Fruit fly (Drosophila melanogaster) whole organism, embryonic: ENCODE measurements around the gene eIF4E5.
A peak's percentile ranks its signal among the peaks of the same experiment; 100 is the strongest.

Experiments
- Atf-2 ChIP-seq: fragments of 200-800 bp; sonication (Bioruptor generic); optimal IDR thresholded peaks from 2 replicates; lab custom pipeline; 2016; ENCODE audit warnings: missing biosample characterization, missing genetic modification characterization
- Atf3 ChIP-seq: fragments of 200-800 bp; sonication (Bioruptor generic); optimal IDR thresholded peaks from 3 replicates; lab custom pipeline; 2016; ENCODE audit warnings: missing biosample characterization, missing genetic modification characterization
- C15 ChIP-seq: fragments of 200-800 bp; sonication (Bioruptor generic); IDR thresholded peaks from 3 replicates; pipeline ENCODE4 v1.3.6; 2022; ENCODE audit warnings: missing biosample characterization, missing genetic modification characterization
- CG10147 ChIP-seq: fragments of 200-800 bp; sonication (Bioruptor generic); optimal IDR thresholded peaks from 2 replicates; lab custom pipeline; 2019; ENCODE audit warnings: missing biosample characterization, mild to moderate bottlenecking, missing genetic modification characterization, moderate library complexity
- CG10274 ChIP-seq: fragments of 200-800 bp; sonication (Bioruptor generic); optimal IDR thresholded peaks from 3 replicates; lab custom pipeline; 2017; ENCODE audit warnings: missing biosample characterization, mild to moderate bottlenecking, missing genetic modification characterization
- CG10366 ChIP-seq: fragments of 200-800 bp; sonication (Bioruptor generic); IDR thresholded peaks from 2 replicates; pipeline ENCODE4 v1.3.6; 2022; ENCODE audit warnings: missing biosample characterization, missing genetic modification characterization
- CG10431 ChIP-seq: fragments of 200-800 bp; sonication (Bioruptor generic); optimal IDR thresholded peaks from 3 replicates; lab custom pipeline; 2018; ENCODE audit warnings: missing biosample characterization, mild to moderate bottlenecking, missing genetic modification characterization
- CG11696 ChIP-seq: fragments of 200-800 bp; sonication (Bioruptor generic); IDR thresholded peaks from 2 replicates; pipeline ENCODE4 v1.3.6; 2022; ENCODE audit warnings: missing biosample characterization, missing genetic modification characterization
- CG13287 ChIP-seq: fragments of 200-800 bp; sonication (Bioruptor generic); IDR thresholded peaks from 2 replicates; pipeline ENCODE4 v1.3.6; 2022; ENCODE audit warnings: missing biosample characterization, missing genetic modification characterization; ENCODE audit not compliant: partially characterized antibody
- CG13424 ChIP-seq: fragments of 200-800 bp; sonication (Bioruptor generic); optimal IDR thresholded peaks from 2 replicates; lab custom pipeline; 2019; ENCODE audit warnings: missing biosample characterization, mild to moderate bottlenecking, missing genetic modification characterization, moderate library complexity
- CG14014 ChIP-seq: fragments of 200-800 bp; sonication (Bioruptor generic); IDR thresholded peaks from 2 replicates; pipeline ENCODE4 v1.3.6; 2022; ENCODE audit warnings: missing biosample characterization, missing genetic modification characterization
- CG4360 ChIP-seq: fragments of 200-800 bp; sonication (Bioruptor generic); IDR thresholded peaks from 2 replicates; pipeline ENCODE4 v1.3.6; 2022; ENCODE audit warnings: missing biosample characterization, missing genetic modification characterization
- CG4730 ChIP-seq: fragments of 200-800 bp; sonication (Bioruptor generic); IDR thresholded peaks from 2 replicates; pipeline ENCODE4 v1.3.6; 2022; ENCODE audit warnings: missing biosample characterization, missing genetic modification characterization
- CG6689 ChIP-seq: fragments of 200-800 bp; sonication (Bioruptor generic); IDR thresholded peaks from 2 replicates; pipeline ENCODE4 v1.3.6; 2022; ENCODE audit warnings: missing biosample characterization, missing genetic modification characterization
- CG6791 ChIP-seq: fragments of 200-800 bp; sonication (Bioruptor generic); IDR thresholded peaks from 3 replicates; pipeline ENCODE4 v1.3.6; 2022; ENCODE audit warnings: missing biosample characterization, missing genetic modification characterization; ENCODE audit not compliant: partially characterized antibody
- CG8281 ChIP-seq: fragments of 200-800 bp; sonication (Bioruptor generic); optimal IDR thresholded peaks from 2 replicates; lab custom pipeline; 2018; ENCODE audit warnings: missing biosample characterization, mild to moderate bottlenecking, missing genetic modification characterization, moderate library complexity
- D19B ChIP-seq: fragments of 200-800 bp; sonication (Bioruptor generic); optimal IDR thresholded peaks from 2 replicates; lab custom pipeline; 2017; ENCODE audit warnings: missing biosample characterization, mild to moderate bottlenecking, missing genetic modification characterization
- Dbx ChIP-seq: fragments of 200-800 bp; sonication (Bioruptor generic); IDR thresholded peaks from 3 replicates; pipeline ENCODE4 v1.3.6; 2022; ENCODE audit warnings: missing biosample characterization, missing genetic modification characterization
- Doc2 ChIP-seq: fragments of 200-800 bp; sonication (Bioruptor generic); IDR thresholded peaks from 2 replicates; pipeline ENCODE4 v1.3.6; 2022; ENCODE audit warnings: missing biosample characterization, missing genetic modification characterization
- Fer1 ChIP-seq: fragments of 200-800 bp; sonication (Bioruptor generic); optimal IDR thresholded peaks from 2 replicates; lab custom pipeline; 2017; ENCODE audit warnings: missing biosample characterization, mild to moderate bottlenecking, missing genetic modification characterization
- Gsc ChIP-seq: fragments of 200-800 bp; sonication (Bioruptor generic); IDR thresholded peaks from 2 replicates; pipeline ENCODE4 v1.3.6; 2022; ENCODE audit warnings: missing biosample characterization, missing genetic modification characterization
- Myb ChIP-seq: fragments of 200-800 bp; sonication (Bioruptor generic); optimal IDR thresholded peaks from 2 replicates; lab custom pipeline; 2016; ENCODE audit warnings: missing biosample characterization, missing genetic modification characterization
- NC2β ChIP-seq: fragments of 200-800 bp; sonication (Bioruptor generic); optimal IDR thresholded peaks from 2 replicates; lab custom pipeline; 2016; ENCODE audit warnings: missing biosample characterization, missing genetic modification characterization
- NFAT ChIP-seq: fragments of 200-800 bp; sonication (Bioruptor generic); IDR thresholded peaks from 2 replicates; pipeline ENCODE4 v1.3.6; 2022; ENCODE audit warnings: missing biosample characterization, missing genetic modification characterization
- Stat92E ChIP-seq, 3 experiments: fragments of >200 bp in 2 of 3; fragments of 200-800 bp in 1 of 3; sonication (Bioruptor generic) in 1 of 3; optimal IDR thresholded peaks; 2 replicates each; lab custom pipeline; 2017 to 2019; ENCODE audit warnings: missing biosample characterization in 3 of 3, missing genetic modification characterization in 3 of 3, mild to moderate bottlenecking in 1 of 3, moderate library complexity in 1 of 3
- TFAM ChIP-seq: fragments of 200-800 bp; sonication (Bioruptor generic); optimal IDR thresholded peaks from 2 replicates; lab custom pipeline; 2017; ENCODE audit warnings: missing biosample characterization, missing genetic modification characterization, inconsistent platforms
- Xrp1 ChIP-seq: fragments of 200-800 bp; sonication (Bioruptor generic); IDR thresholded peaks from 2 replicates; pipeline ENCODE4 v1.3.6; 2022; ENCODE audit warnings: missing biosample characterization, missing genetic modification characterization
- amos ChIP-seq: fragments of 200-800 bp; sonication (Bioruptor generic); IDR thresholded peaks from 2 replicates; pipeline ENCODE4 v1.3.6; 2022; ENCODE audit warnings: missing biosample characterization, missing genetic modification characterization; ENCODE audit not compliant: partially characterized antibody
- btn ChIP-seq: fragments of 200-800 bp; sonication (Bioruptor generic); optimal IDR thresholded peaks from 2 replicates; lab custom pipeline; 2016; ENCODE audit warnings: missing biosample characterization, missing genetic modification characterization
- cato ChIP-seq: fragments of 200-800 bp; sonication (Bioruptor generic); optimal IDR thresholded peaks from 2 replicates; lab custom pipeline; 2016; ENCODE audit warnings: missing biosample characterization, missing genetic modification characterization, borderline replicate concordance
- chm ChIP-seq: fragments of 200-800 bp; sonication (Bioruptor generic); IDR thresholded peaks from 2 replicates; pipeline ENCODE4 v1.3.6; 2022; ENCODE audit warnings: missing biosample characterization, missing genetic modification characterization
- croc ChIP-seq: fragments of 200-800 bp; sonication (Bioruptor generic); conservative IDR thresholded peaks from 3 replicates; pipeline ENCODE4 v1.3.6; 2022; ENCODE audit warnings: missing biosample characterization, missing genetic modification characterization
- cwo ChIP-seq: fragments of 200-800 bp; sonication (Bioruptor generic); optimal IDR thresholded peaks from 3 replicates; lab custom pipeline; 2017; ENCODE audit warnings: missing biosample characterization, missing genetic modification characterization, mild to moderate bottlenecking, moderate library complexity, missing genetic modification reagents
- ems ChIP-seq: fragments of 200-800 bp; sonication (Bioruptor generic); optimal IDR thresholded peaks from 3 replicates; lab custom pipeline; 2016; ENCODE audit warnings: missing biosample characterization, missing genetic modification characterization
- gro ChIP-seq: fragments of 200-800 bp; sonication (Bioruptor generic); optimal IDR thresholded peaks from 2 replicates; lab custom pipeline; 2016; ENCODE audit warnings: missing biosample characterization, missing genetic modification characterization
- klu ChIP-seq: fragments of 200-800 bp; sonication (Bioruptor generic); IDR thresholded peaks from 2 replicates; pipeline ENCODE4 v1.3.6; 2022; ENCODE audit warnings: missing biosample characterization, missing genetic modification characterization
- knrl ChIP-seq: fragments of 200-800 bp; sonication (Bioruptor generic); IDR thresholded peaks from 3 replicates; pipeline ENCODE4 v1.3.6; 2022; ENCODE audit warnings: missing biosample characterization, missing genetic modification characterization; ENCODE audit not compliant: partially characterized antibody
- lbe ChIP-seq: fragments of 200-800 bp; sonication (Bioruptor generic); optimal IDR thresholded peaks from 2 replicates; lab custom pipeline; 2016; ENCODE audit warnings: missing biosample characterization, mild to moderate bottlenecking, missing genetic modification characterization
- lilli ChIP-seq: fragments of 200-800 bp; sonication (Bioruptor generic); optimal IDR thresholded peaks from 3 replicates; lab custom pipeline; 2016; ENCODE audit warnings: missing biosample characterization, missing genetic modification characterization
- lmd ChIP-seq: fragments of 200-800 bp; sonication (Bioruptor generic); IDR thresholded peaks from 2 replicates; pipeline ENCODE4 v1.3.6; 2022; ENCODE audit warnings: missing biosample characterization, missing genetic modification characterization
- nau ChIP-seq: fragments of 200-800 bp; sonication (Bioruptor generic); optimal IDR thresholded peaks from 3 replicates; lab custom pipeline; 2017; ENCODE audit warnings: missing biosample characterization, mild to moderate bottlenecking, missing genetic modification characterization, missing genetic modification reagents
- org-1 ChIP-seq: fragments of 200-800 bp; sonication (Bioruptor generic); optimal IDR thresholded peaks from 2 replicates; lab custom pipeline; 2017; ENCODE audit warnings: missing biosample characterization, missing genetic modification characterization
- pfk ChIP-seq: fragments of 200-800 bp; sonication (Bioruptor generic); optimal IDR thresholded peaks from 2 replicates; lab custom pipeline; 2018; ENCODE audit warnings: missing biosample characterization, mild to moderate bottlenecking, missing genetic modification characterization, moderate library complexity
- sc ChIP-seq, 3 experiments: fragments of >200 bp in 2 of 3; fragments of 200-800 bp in 1 of 3; sonication (Bioruptor generic) in 1 of 3; optimal IDR thresholded peaks; 2 replicates in 2 of 3; 3 replicates in 1 of 3; lab custom pipeline; 2017; ENCODE audit warnings: mild to moderate bottlenecking in 1 of 3, missing biosample characterization in 1 of 3, missing genetic modification characterization in 1 of 3, missing genetic modification reagents in 1 of 3
- sob ChIP-seq: fragments of 200-800 bp; sonication (Bioruptor generic); IDR thresholded peaks from 2 replicates; pipeline ENCODE4 v1.3.6; 2022; ENCODE audit warnings: missing biosample characterization, missing genetic modification characterization
- sug ChIP-seq: fragments of 200-800 bp; optimal IDR thresholded peaks from 2 replicates; lab custom pipeline; 2019; ENCODE audit warnings: missing biosample characterization, mild to moderate bottlenecking, missing genetic modification characterization, moderate library complexity
- tna ChIP-seq: fragments of 200-800 bp; sonication (Bioruptor generic); IDR thresholded peaks from 2 replicates; pipeline ENCODE4 v1.3.6; 2022; ENCODE audit warnings: missing biosample characterization, missing genetic modification characterization; ENCODE audit not compliant: partially characterized antibody
- toy ChIP-seq: fragments of 200-800 bp; sonication (Bioruptor generic); IDR thresholded peaks from 2 replicates; pipeline ENCODE4 v1.3.6; 2022; ENCODE audit warnings: missing biosample characterization, missing genetic modification characterization
- vvl ChIP-seq: fragments of 200-800 bp; sonication (Bioruptor generic); IDR thresholded peaks from 2 replicates; pipeline ENCODE4 v1.3.6; 2022; ENCODE audit warnings: missing biosample characterization, missing genetic modification characterization
- zfh1 ChIP-seq: fragments of 200-800 bp; sonication (Bioruptor generic); IDR thresholded peaks from 3 replicates; pipeline ENCODE4 v1.3.6; 2022; ENCODE audit warnings: missing biosample characterization, missing genetic modification characterization

eIF4E5 gene

DNA sequence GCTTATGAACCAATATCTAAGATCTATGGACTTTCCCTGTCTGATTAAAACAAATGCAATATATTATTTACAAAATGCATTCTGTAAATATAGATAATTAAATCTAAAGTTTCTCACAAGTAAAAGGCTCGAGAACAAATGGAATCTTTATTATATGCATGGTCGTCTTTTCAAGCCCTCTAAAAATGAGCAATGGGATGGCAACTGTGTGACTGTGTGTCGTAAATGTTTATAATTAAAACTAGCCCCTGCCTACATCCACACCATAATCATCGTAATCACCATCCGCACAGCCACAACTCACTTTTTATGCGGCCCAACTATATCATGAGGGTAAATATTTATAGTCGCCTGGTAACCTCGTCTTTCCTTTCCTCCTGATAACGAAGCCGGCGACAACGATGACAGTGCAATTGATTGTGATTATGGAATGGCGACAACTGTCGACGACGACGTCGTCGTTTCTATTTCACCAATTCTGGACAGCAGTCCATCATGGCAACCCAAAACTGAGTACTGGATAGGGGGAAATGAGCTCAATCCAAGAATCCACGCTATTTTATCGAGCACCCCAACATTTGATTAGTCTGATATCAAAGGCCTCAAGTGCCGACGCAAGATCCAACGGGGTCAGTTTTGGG, 28.8 kb upstream of the eIF4E5 start (continued):
- TF ChIP-seq CG14014 (no peak), ems (GFP tag; lab: Kevin White, UChicago) (no peak), CG10274 (GFP tag; lab: Kevin White, UChicago) (no peak), CG11696 (GFP tag; lab: Robert Waterston, UW) (no peak), Atf3 (GFP tag; lab: Kevin White, UChicago) (no peak), amos (no peak), sug (tag; lab: Kevin White, UChicago) (peak; percentile 79), NFAT (GFP tag; lab: Robert Waterston, UW) (no peak), TFAM (GFP tag; lab: Kevin White, UChicago) (no peak), CG4730 (GFP tag; lab: Robert Waterston, UW) (no peak), Fer1 (GFP tag; lab: Kevin White, UChicago) (peak; percentile 22), Atf-2 (GFP tag; lab: Kevin White, UChicago) (no peak), CG4360 (GFP tag; lab: Robert Waterston, UW) (no peak), Doc2 (GFP tag; lab: Robert Waterston, UW) (no peak), sob (no peak), toy (no peak), Myb (GFP tag; lab: Kevin White, UChicago) (no peak), klu (GFP tag; lab: Robert Waterston, UW) (no peak), lilli (GFP tag; lab: Kevin White, UChicago) (no peak), Stat92E (GFP tag; optimal IDR thresholded peaks at IDR 0.05; lab: Kevin White, UChicago) (no peak), CG10431 (GFP tag; lab: Kevin White, UChicago) (no peak), lbe (no peak), tna (GFP tag; lab: Robert Waterston, UW) (no peak), chm (no peak), btn (no peak), CG6791 (GFP tag; lab: Robert Waterston, UW) (no peak), nau (GFP tag; lab: Kevin White, UChicago) (no peak), C15 (GFP tag; lab: Robert Waterston, UW) (no peak), NC2β (GFP tag; lab: Kevin White, UChicago) (no peak), Xrp1 (GFP tag; lab: Robert Waterston, UW) (no peak), lmd (no peak), cwo (GFP tag; lab: Kevin White, UChicago) (peak; percentile 40), gro (GFP tag; lab: Kevin White, UChicago) (peak; percentile 21), pfk (GFP tag; lab: Kevin White, UChicago) (peak; percentile 45), CG10366 (no peak), Gsc (GFP tag; lab: Robert Waterston, UW) (no peak), zfh1 (GFP tag; lab: Robert Waterston, UW) (no peak), croc (GFP tag; lab: Robert Waterston, UW) (no peak), cato (no peak), knrl (GFP tag; lab: Robert Waterston, UW) (no peak), sc (optimal IDR thresholded peaks at IDR 0.05; lab: Kevin White, UChicago) (no peak), sc (GFP tag; optimal IDR thresholded peaks at IDR 0.05; lab: Kevin White, UChicago) (no peak), org-1 (GFP tag; lab: Kevin White, UChicago) (no peak), CG13424 (tag; lab: Kevin White, UChicago) (no peak), vvl (GFP tag; lab: Robert Waterston, UW) (no peak), Dbx (GFP tag; lab: Robert Waterston, UW) (no peak), D19B (no peak), CG10147 (GFP tag; lab: Kevin White, UChicago) (no peak), CG6689 (no peak), CG13287 (GFP tag; lab: Robert Waterston, UW) (no peak), CG8281 (tag; lab: Kevin White, UChicago) (no peak)
